Fruit fly (Drosophila melanogaster): ENCODE data around the gene cact.

cact gene

dm6 chr2L:16285692-16286359, 40.2 kb downstream of the cact start (continued):
- peak; percentile 84 for TF ChIP-seq zf30C (GFP tag; optimal IDR thresholded peaks at IDR 0.05)
- peak; percentile 85 for TF ChIP-seq NC2β (GFP tag; optimal IDR thresholded peaks at IDR 0.05)
- TF ChIP-seq CG11398 (GFP tag; optimal IDR thresholded peaks at IDR 0.05) = peak; percentile 73
- TF ChIP-seq CG1233 (GFP tag; optimal IDR thresholded peaks at IDR 0.05) = peak; percentile 81
- peak; percentile 68 to 87 for TF ChIP-seq Trl (optimal IDR thresholded peaks at IDR 0.05)
- peak; percentile 65 for TF ChIP-seq Trl (GFP tag; optimal IDR thresholded peaks at IDR 0.05)
- TF ChIP-seq CG14965 (GFP tag; optimal IDR thresholded peaks at IDR 0.05; ENCODE audit: borderline replicate concordance) = peak; percentile 41
- TF ChIP-seq rib (GFP tag; IDR thresholded peaks at IDR 0.05) = no peak
- peak; percentile 82 for TF ChIP-seq CG16863 (GFP tag; optimal IDR thresholded peaks at IDR 0.05)
- peak; percentile 81 for TF ChIP-seq crc (GFP tag; optimal IDR thresholded peaks at IDR 0.05)
- no peak for TF ChIP-seq jigr1 (GFP tag; IDR thresholded peaks at IDR 0.05)
- peak; percentile 82 for TF ChIP-seq gcm (GFP tag; optimal IDR thresholded peaks at IDR 0.05)
- TF ChIP-seq bcd (GFP tag; optimal IDR thresholded peaks at IDR 0.05) = peak; percentile 87
- TF ChIP-seq CG8359 (GFP tag; optimal IDR thresholded peaks at IDR 0.05; ENCODE audit: borderline replicate concordance) = peak; percentile 78
- TF ChIP-seq CG12769 (tag; optimal IDR thresholded peaks at IDR 0.05) = peak; percentile 92
- no peak for TF ChIP-seq Ada2b (GFP tag; IDR thresholded peaks at IDR 0.05)
- peak; percentile 81 for TF ChIP-seq tio (GFP tag; optimal IDR thresholded peaks at IDR 0.05)
- peak; percentile 80 for TF ChIP-seq CG18619 (GFP tag; optimal IDR thresholded peaks at IDR 0.05)
- TF ChIP-seq Fer2 (tag; optimal IDR thresholded peaks at IDR 0.05) = peak; percentile 58
- peak; percentile 74 for TF ChIP-seq CG1792 (GFP tag; optimal IDR thresholded peaks at IDR 0.05)
- no peak for TF ChIP-seq ranshi (GFP tag; IDR thresholded peaks at IDR 0.05)
- peak; percentile 89 for TF ChIP-seq CG12219 (GFP tag; optimal IDR thresholded peaks at IDR 0.05)
- TF ChIP-seq eyg (GFP tag; optimal IDR thresholded peaks at IDR 0.05) = peak; percentile 57
- peak; percentile 65 to 92 for TF ChIP-seq crp (GFP tag; optimal IDR thresholded peaks at IDR 0.05)
- peak; percentile 80 for TF ChIP-seq CG6254 (GFP tag; optimal IDR thresholded peaks at IDR 0.05)
- TF ChIP-seq CG9609 (GFP tag; optimal IDR thresholded peaks at IDR 0.05) = peak; percentile 91
- TF ChIP-seq CG4360 (GFP tag; IDR thresholded peaks at IDR 0.05) = no peak
- TF ChIP-seq CG17568 (GFP tag; optimal IDR thresholded peaks at IDR 0.05) = peak; percentile 67
- no peak for TF ChIP-seq ken (GFP tag; IDR thresholded peaks at IDR 0.05)
- TF ChIP-seq CrebB (tag; optimal IDR thresholded peaks at IDR 0.05) = peak; percentile 73
- peak; percentile 24 for TF ChIP-seq CG10543 (GFP tag; optimal IDR thresholded peaks at IDR 0.05)
- peak; percentile 82 for TF ChIP-seq CG30403 (GFP tag; optimal IDR thresholded peaks at IDR 0.05)
- no peak for TF ChIP-seq GATAe (GFP tag; conservative IDR thresholded peaks at IDR 0.05)
- TF ChIP-seq YL-1 (GFP tag; optimal IDR thresholded peaks at IDR 0.05) = no peak
- TF ChIP-seq ATbp (GFP tag; optimal IDR thresholded peaks at IDR 0.05) = peak; percentile 83
- TF ChIP-seq fd102C (GFP tag; optimal IDR thresholded peaks at IDR 0.05) = peak; percentile 86
- peak; percentile 86 for TF ChIP-seq CG1602 (GFP tag; optimal IDR thresholded peaks at IDR 0.05)
- no peak for TF ChIP-seq gt (GFP tag; IDR thresholded peaks at IDR 0.05)
- peak; percentile 73 for TF ChIP-seq nerfin-1 (tag; optimal IDR thresholded peaks at IDR 0.05)
- TF ChIP-seq pum (GFP tag; optimal IDR thresholded peaks at IDR 0.05) = peak; percentile 79
- TF ChIP-seq stwl (tag; optimal IDR thresholded peaks at IDR 0.05) = peak; percentile 36
- peak; percentile 79 for TF ChIP-seq CG14710 (tag; optimal IDR thresholded peaks at IDR 0.05)
- no peak for TF ChIP-seq al (GFP tag; IDR thresholded peaks at IDR 0.05)
- no peak for TF ChIP-seq nerfin-2 (GFP tag; IDR thresholded peaks at IDR 0.05; ENCODE audit: partially characterized antibody)
- TF ChIP-seq CG15514 (GFP tag; optimal IDR thresholded peaks at IDR 0.05) = peak; percentile 70
- peak; percentile 85 for TF ChIP-seq bab2 (GFP tag; optimal IDR thresholded peaks at IDR 0.05)
- peak in 1 of 2 experiments; percentile 77 for TF ChIP-seq Eip74EF (GFP tag; optimal IDR thresholded peaks at IDR 0.05)
- peak; percentile 74 for TF ChIP-seq Atf3 (GFP tag; optimal IDR thresholded peaks at IDR 0.05)
- peak; percentile 82 for TF ChIP-seq shn (GFP tag; optimal IDR thresholded peaks at IDR 0.05)

Measured in whole organism, embryonic.